Fruit fly (Drosophila melanogaster) S2 (cell line): ENCODE data around the gene CG31278.

Experiments
- CG8478 ChIP-seq: fragments of >200 bp; optimal IDR thresholded peaks from 2 replicates; lab custom pipeline; 2018
- CTCF ChIP-seq, 2 experiments: fragments of >200 bp; optimal IDR thresholded peaks; 2 replicates each; lab custom pipeline; 2018

DNA sequence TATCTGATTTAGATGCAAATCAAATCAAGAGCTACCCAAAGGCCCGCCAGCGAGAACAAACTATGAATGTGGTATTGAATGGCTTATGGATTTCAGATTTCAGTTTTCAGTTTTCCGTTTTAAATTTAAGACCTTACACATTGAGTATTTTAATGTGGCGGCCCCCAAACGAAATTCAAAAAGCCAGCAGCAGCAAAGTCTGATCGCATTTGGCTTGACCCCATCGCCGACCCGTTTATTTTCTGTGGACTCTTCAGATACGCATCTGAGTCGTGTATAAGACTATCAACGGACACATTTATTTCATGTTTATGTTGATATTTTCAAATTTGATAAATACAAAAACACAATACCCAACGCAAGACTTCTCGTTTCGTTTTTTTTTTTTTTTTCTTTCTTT is 48.6 kb downstream of the CG31278 start:
- no peak for TF ChIP-seq CTCF (optimal IDR thresholded peaks at IDR 0.05; lab: Kevin White, UChicago)
- TF ChIP-seq CG8478: no peak
